Fruit fly (Drosophila melanogaster) whole organism, embryonic: ENCODE results near the gene Ir68b.

Source experiments
- Bteb2 ChIP-seq: fragments of 200-800 bp; sonication (Bioruptor generic); optimal IDR thresholded peaks from 2 replicates; lab custom pipeline; 2016; ENCODE audit warnings: missing biosample characterization, missing genetic modification characterization
- CG1024 ChIP-seq: fragments of 200-800 bp; sonication (Bioruptor generic); IDR thresholded peaks from 2 replicates; pipeline ENCODE4 v1.3.6; 2022; ENCODE audit warnings: missing biosample characterization, missing genetic modification characterization
- CG10431 ChIP-seq: fragments of 200-800 bp; sonication (Bioruptor generic); optimal IDR thresholded peaks from 3 replicates; lab custom pipeline; 2018; ENCODE audit warnings: missing biosample characterization, mild to moderate bottlenecking, missing genetic modification characterization
- CG12219 ChIP-seq: fragments of 200-800 bp; sonication (Bioruptor generic); optimal IDR thresholded peaks from 3 replicates; lab custom pipeline; 2018; ENCODE audit warnings: missing biosample characterization, mild to moderate bottlenecking, missing genetic modification characterization
- CG13424 ChIP-seq: fragments of 200-800 bp; sonication (Bioruptor generic); optimal IDR thresholded peaks from 2 replicates; lab custom pipeline; 2019; ENCODE audit warnings: missing biosample characterization, mild to moderate bottlenecking, missing genetic modification characterization, moderate library complexity
- CG17328 ChIP-seq: fragments of 200-800 bp; sonication (Bioruptor generic); IDR thresholded peaks from 2 replicates; pipeline ENCODE4 v1.3.6; 2022; ENCODE audit warnings: missing biosample characterization, missing genetic modification characterization
- CG17361 ChIP-seq: fragments of 200-800 bp; sonication (Bioruptor generic); IDR thresholded peaks from 3 replicates; pipeline ENCODE4 v1.3.6; 2022; ENCODE audit warnings: missing biosample characterization, missing genetic modification characterization
- CG31441 ChIP-seq: fragments of 200-800 bp; sonication (Bioruptor generic); IDR thresholded peaks from 2 replicates; pipeline ENCODE4 v1.3.6; 2022; ENCODE audit warnings: missing biosample characterization, missing genetic modification characterization
- CG34376 ChIP-seq: fragments of 200-800 bp; sonication (Bioruptor generic); optimal IDR thresholded peaks from 2 replicates; lab custom pipeline; 2018; ENCODE audit warnings: missing biosample characterization, mild to moderate bottlenecking, missing genetic modification characterization
- CG3847 ChIP-seq: fragments of 200-800 bp; sonication (Bioruptor generic); IDR thresholded peaks from 2 replicates; pipeline ENCODE4 v1.3.6; 2022; ENCODE audit warnings: missing biosample characterization, missing genetic modification characterization
- CG4730 ChIP-seq: fragments of 200-800 bp; sonication (Bioruptor generic); IDR thresholded peaks from 2 replicates; pipeline ENCODE4 v1.3.6; 2022; ENCODE audit warnings: missing biosample characterization, missing genetic modification characterization
- CG5245 ChIP-seq: fragments of 200-800 bp; sonication (Bioruptor generic); optimal IDR thresholded peaks from 3 replicates; lab custom pipeline; 2016; ENCODE audit warnings: missing biosample characterization, missing genetic modification characterization
- CG8924 ChIP-seq: fragments of 200-800 bp; optimal IDR thresholded peaks from 3 replicates; lab custom pipeline; 2019; ENCODE audit warnings: missing biosample characterization, mild to moderate bottlenecking, missing genetic modification characterization, moderate library complexity
- Chrac-16 ChIP-seq: fragments of 200-800 bp; sonication (Bioruptor generic); optimal IDR thresholded peaks from 3 replicates; lab custom pipeline; 2016; ENCODE audit warnings: missing biosample characterization, missing genetic modification characterization
- D ChIP-seq, 2 experiments: fragments of 200-800 bp in 1 of 2; fragments of >200 bp in 1 of 2; sonication (Bioruptor generic) in 1 of 2; optimal IDR thresholded peaks; 2 replicates in 1 of 2; 3 replicates in 1 of 2; lab custom pipeline; 2017; ENCODE audit warnings: mild to moderate bottlenecking in 1 of 2, missing biosample characterization in 1 of 2, missing genetic modification characterization in 1 of 2, missing genetic modification reagents in 1 of 2
- Ptx1 ChIP-seq: fragments of 200-800 bp; sonication (Bioruptor generic); IDR thresholded peaks from 2 replicates; pipeline ENCODE4 v1.3.6; 2022; ENCODE audit warnings: missing biosample characterization, missing genetic modification characterization
- Sox102F ChIP-seq: fragments of 200-800 bp; sonication (Bioruptor generic); optimal IDR thresholded peaks from 2 replicates; lab custom pipeline; 2018; ENCODE audit warnings: missing biosample characterization, mild to moderate bottlenecking, missing genetic modification characterization, moderate library complexity
- Stat92E ChIP-seq, 3 experiments: fragments of >200 bp in 2 of 3; fragments of 200-800 bp in 1 of 3; sonication (Bioruptor generic) in 1 of 3; optimal IDR thresholded peaks; 2 replicates each; lab custom pipeline; 2017 to 2019; ENCODE audit warnings: missing biosample characterization in 3 of 3, missing genetic modification characterization in 3 of 3, mild to moderate bottlenecking in 1 of 3, moderate library complexity in 1 of 3
- Taf1 ChIP-seq: fragments of 200-800 bp; sonication (Bioruptor generic); IDR thresholded peaks from 2 replicates; pipeline ENCODE4 v1.3.6; 2022; ENCODE audit warnings: missing biosample characterization, missing genetic modification characterization
- Trl ChIP-seq, 3 experiments: fragments of >200 bp in 2 of 3; fragments of 200-800 bp in 1 of 3; sonication (Bioruptor generic) in 1 of 3; optimal IDR thresholded peaks; 2 replicates in 1 of 3; 3 replicates in 2 of 3; lab custom pipeline; 2016 to 2017; ENCODE audit warnings: missing biosample characterization in 1 of 3, missing genetic modification characterization in 1 of 3
- ac ChIP-seq: fragments of 200-800 bp; sonication (Bioruptor generic); optimal IDR thresholded peaks from 3 replicates; lab custom pipeline; 2017; ENCODE audit warnings: missing biosample characterization, mild to moderate bottlenecking, missing genetic modification characterization
- bowl ChIP-seq: fragments of 200-800 bp; sonication (Bioruptor generic); IDR thresholded peaks from 2 replicates; pipeline ENCODE4 v1.3.6; 2022; ENCODE audit warnings: missing biosample characterization, missing genetic modification characterization
- btn ChIP-seq: fragments of 200-800 bp; sonication (Bioruptor generic); optimal IDR thresholded peaks from 2 replicates; lab custom pipeline; 2016; ENCODE audit warnings: missing biosample characterization, missing genetic modification characterization
- dimm ChIP-seq: fragments of 200-800 bp; sonication (Bioruptor generic); IDR thresholded peaks from 2 replicates; pipeline ENCODE4 v1.3.6; 2022; ENCODE audit warnings: missing biosample characterization, missing genetic modification characterization
- dysf ChIP-seq: fragments of 200-800 bp; sonication (Bioruptor generic); IDR thresholded peaks from 3 replicates; pipeline ENCODE4 v1.3.6; 2022; ENCODE audit warnings: missing biosample characterization, missing genetic modification characterization
- eve ChIP-seq, 2 experiments: fragments of >200 bp; optimal IDR thresholded peaks; 2 replicates each; lab custom pipeline; 2017; ENCODE audit warnings: missing biosample characterization in 2 of 2, missing genetic modification characterization in 2 of 2
- exex ChIP-seq: fragments of 200-800 bp; sonication (Bioruptor generic); optimal IDR thresholded peaks from 4 replicates; lab custom pipeline; 2018; ENCODE audit warnings: missing biosample characterization, mild to moderate bottlenecking, missing genetic modification characterization, moderate library complexity
- gce ChIP-seq: fragments of 200-800 bp; sonication (Bioruptor generic); IDR thresholded peaks from 3 replicates; pipeline ENCODE4 v1.3.6; 2022; ENCODE audit warnings: missing biosample characterization, missing genetic modification characterization
- gcm2 ChIP-seq: fragments of 200-800 bp; sonication (Bioruptor generic); optimal IDR thresholded peaks from 2 replicates; lab custom pipeline; 2016; ENCODE audit warnings: missing biosample characterization, missing genetic modification characterization
- her ChIP-seq: fragments of 200-800 bp; sonication (Bioruptor generic); optimal IDR thresholded peaks from 2 replicates; lab custom pipeline; 2016; ENCODE audit warnings: missing biosample characterization, missing genetic modification characterization
- insv ChIP-seq, 2 experiments: fragments of 200-800 bp; sonication (Bioruptor generic); optimal IDR thresholded peaks; 3 replicates each; lab custom pipeline; 2016 to 2018; ENCODE audit warnings: missing biosample characterization in 2 of 2, missing genetic modification characterization in 2 of 2
- inv ChIP-seq: fragments of 200-800 bp; sonication (Bioruptor generic); IDR thresholded peaks from 2 replicates; pipeline ENCODE4 v1.3.6; 2022; ENCODE audit warnings: missing biosample characterization, missing genetic modification characterization; ENCODE audit not compliant: partially characterized antibody
- lab ChIP-seq: fragments of 200-800 bp; sonication (Bioruptor generic); optimal IDR thresholded peaks from 3 replicates; lab custom pipeline; 2017; ENCODE audit warnings: missing biosample characterization, missing genetic modification characterization, mild to moderate bottlenecking, moderate library complexity, missing genetic modification reagents
- nerfin-2 ChIP-seq: fragments of 200-800 bp; sonication (Bioruptor generic); IDR thresholded peaks from 2 replicates; pipeline ENCODE4 v1.3.6; 2022; ENCODE audit warnings: missing biosample characterization, missing genetic modification characterization; ENCODE audit not compliant: partially characterized antibody
- pan ChIP-seq, 4 experiments: fragments of >200 bp in 3 of 4; fragments of 200-800 bp in 1 of 4; sonication (Bioruptor generic) in 1 of 4; optimal IDR thresholded peaks in 3 of 4; IDR thresholded peaks in 1 of 4; 2 replicates each; pipeline versions ENCODE4 v1.3.6 to Lab custom; 2017 to 2022; ENCODE audit warnings: missing biosample characterization in 2 of 4, missing genetic modification characterization in 2 of 4, mixed read lengths in 1 of 4
- pb ChIP-seq: fragments of 200-800 bp; sonication (Bioruptor generic); optimal IDR thresholded peaks from 3 replicates; lab custom pipeline; 2016; ENCODE audit warnings: missing biosample characterization, missing genetic modification characterization
- phol ChIP-seq: fragments of 200-800 bp; sonication (Bioruptor generic); optimal IDR thresholded peaks from 3 replicates; lab custom pipeline; 2018; ENCODE audit warnings: missing biosample characterization, mild to moderate bottlenecking, missing genetic modification characterization, moderate library complexity
- rib ChIP-seq: fragments of 200-800 bp; sonication (Bioruptor generic); IDR thresholded peaks from 2 replicates; pipeline ENCODE4 v1.3.6; 2022; ENCODE audit warnings: missing biosample characterization, missing genetic modification characterization
- ro ChIP-seq: fragments of 200-800 bp; sonication (Bioruptor generic); IDR thresholded peaks from 2 replicates; pipeline ENCODE4 v1.3.6; 2022; ENCODE audit warnings: missing biosample characterization, missing genetic modification characterization
- sens-2 ChIP-seq: fragments of 200-800 bp; sonication (Bioruptor generic); IDR thresholded peaks from 2 replicates; pipeline ENCODE4 v1.3.6; 2022; ENCODE audit warnings: missing biosample characterization, missing genetic modification characterization
- slbo ChIP-seq: fragments of 200-800 bp; sonication (Bioruptor generic); IDR thresholded peaks from 2 replicates; pipeline ENCODE4 v1.3.6; 2022; ENCODE audit warnings: missing biosample characterization, missing genetic modification characterization
- so ChIP-seq: fragments of 200-800 bp; sonication (Bioruptor generic); IDR thresholded peaks from 3 replicates; pipeline ENCODE4 v1.3.6; 2022; ENCODE audit warnings: missing biosample characterization, missing genetic modification characterization
- stc ChIP-seq: fragments of 200-800 bp; sonication (Bioruptor generic); IDR thresholded peaks from 2 replicates; pipeline ENCODE4 v1.3.6; 2022; ENCODE audit warnings: missing biosample characterization, missing genetic modification characterization
- stwl ChIP-seq: fragments of 200-800 bp; sonication (Bioruptor generic); optimal IDR thresholded peaks from 3 replicates; lab custom pipeline; 2018; ENCODE audit warnings: missing biosample characterization, mild to moderate bottlenecking, missing genetic modification characterization, moderate library complexity
- tna ChIP-seq: fragments of 200-800 bp; sonication (Bioruptor generic); IDR thresholded peaks from 2 replicates; pipeline ENCODE4 v1.3.6; 2022; ENCODE audit warnings: missing biosample characterization, missing genetic modification characterization; ENCODE audit not compliant: partially characterized antibody
- unpg ChIP-seq: fragments of 200-800 bp; sonication (Bioruptor generic); optimal IDR thresholded peaks from 3 replicates; lab custom pipeline; 2018; ENCODE audit warnings: missing biosample characterization, mild to moderate bottlenecking, missing genetic modification characterization, moderate library complexity
- usp ChIP-seq: fragments of >200 bp; optimal IDR thresholded peaks from 2 replicates; lab custom pipeline; 2017; ENCODE audit warnings: missing biosample characterization, missing genetic modification characterization
- vvl ChIP-seq: fragments of 200-800 bp; sonication (Bioruptor generic); IDR thresholded peaks from 2 replicates; pipeline ENCODE4 v1.3.6; 2022; ENCODE audit warnings: missing biosample characterization, missing genetic modification characterization
- wek ChIP-seq: fragments of 200-800 bp; sonication (Bioruptor generic); optimal IDR thresholded peaks from 3 replicates; lab custom pipeline; 2018; ENCODE audit warnings: missing biosample characterization, mild to moderate bottlenecking, missing genetic modification characterization, moderate library complexity

Ir68b gene

dm6 chr3L:12131918-12132317 is 4.7 kb upstream of the Ir68b start, which contains the start of gene DEF8 (continued):
- TF ChIP-seq wek (GFP tag; lab: Kevin White, UChicago) = no peak
- no peak for TF ChIP-seq Stat92E (GFP tag; optimal IDR thresholded peaks at IDR 0.05; lab: Kevin White, UChicago)
- TF ChIP-seq stwl (tag; lab: Kevin White, UChicago) = peak; percentile 56
- no peak for TF ChIP-seq gcm2 (GFP tag; lab: Kevin White, UChicago)
- TF ChIP-seq rib (GFP tag; lab: Robert Waterston, UW) = peak; percentile 41; the same call in 1 of the 2 replicates
- no peak for TF ChIP-seq pan (optimal IDR thresholded peaks at IDR 0.05; lab: Kevin White, UChicago)
- peak in 1 of 2 experiments; percentile 91 for TF ChIP-seq pan (GFP tag; optimal IDR thresholded peaks at IDR 0.05 in 1 of 2, IDR thresholded peaks at IDR 0.05 in 1 of 2)
- peak; percentile 49 for TF ChIP-seq CG12219
- TF ChIP-seq so = peak; percentile 75; the same call in 2 of the 3 replicates
- TF ChIP-seq insv (GFP tag; optimal IDR thresholded peaks at IDR 0.05; lab: Kevin White, UChicago) = peak in 1 of 2 experiments; percentile 54
- TF ChIP-seq CG13424 (tag; lab: Kevin White, UChicago) = peak; percentile 87
- peak; percentile 93 for TF ChIP-seq CG17328 (GFP tag; lab: Robert Waterston, UW)
- peak; percentile 42 for TF ChIP-seq CG10431 (GFP tag; lab: Kevin White, UChicago)
- TF ChIP-seq nerfin-2 (GFP tag; lab: Robert Waterston, UW) = no peak
- TF ChIP-seq CG17361 (GFP tag; lab: Robert Waterston, UW) = peak; percentile 96
- no peak for TF ChIP-seq usp (GFP tag; lab: Kevin White, UChicago)
- TF ChIP-seq slbo (GFP tag; lab: Robert Waterston, UW) = peak; percentile 88
- TF ChIP-seq her = peak; percentile 29
- TF ChIP-seq phol = peak; percentile 91
- no peak for TF ChIP-seq D (optimal IDR thresholded peaks at IDR 0.05; lab: Kevin White, UChicago)
- peak; percentile 75 for TF ChIP-seq D (GFP tag; optimal IDR thresholded peaks at IDR 0.05; lab: Kevin White, UChicago)
- TF ChIP-seq CG31441 (GFP tag; lab: Robert Waterston, UW) = peak; percentile 90
- TF ChIP-seq Trl (optimal IDR thresholded peaks at IDR 0.05; lab: Kevin White, UChicago) = no peak
- TF ChIP-seq Trl (GFP tag; optimal IDR thresholded peaks at IDR 0.05; lab: Kevin White, UChicago) = no peak
- peak; percentile 92 for TF ChIP-seq CG8924 (tag; lab: Kevin White, UChicago)
- TF ChIP-seq ac (GFP tag; lab: Kevin White, UChicago) = peak; percentile 25
- TF ChIP-seq vvl (GFP tag; lab: Robert Waterston, UW) = peak; percentile 95
- TF ChIP-seq Sox102F (GFP tag; lab: Kevin White, UChicago) = peak; percentile 93
- peak; percentile 88 for TF ChIP-seq unpg (GFP tag; lab: Kevin White, UChicago)
- peak; percentile 11 for TF ChIP-seq CG34376
- TF ChIP-seq gce (GFP tag; lab: Robert Waterston, UW) = peak; percentile 89
- peak; percentile 88 for TF ChIP-seq Ptx1 (GFP tag; lab: Robert Waterston, UW)
- peak; percentile 19 for TF ChIP-seq Bteb2 (GFP tag; lab: Kevin White, UChicago)
- no peak for TF ChIP-seq exex (tag; lab: Kevin White, UChicago)
- TF ChIP-seq lab (GFP tag; lab: Kevin White, UChicago) = peak; percentile 90
- peak; percentile 73 for TF ChIP-seq CG5245 (GFP tag; lab: Kevin White, UChicago)
- TF ChIP-seq CG4730 (GFP tag; lab: Robert Waterston, UW) = peak; percentile 82
- TF ChIP-seq CG1024 (GFP tag; lab: Robert Waterston, UW) = peak; percentile 74; the same call in 1 of the 2 replicates
- TF ChIP-seq bowl = peak; percentile 59; the same call in 1 of the 2 replicates
- TF ChIP-seq pb (GFP tag; lab: Kevin White, UChicago) = no peak
- peak; percentile 76; the same call in 1 of the 2 replicates for TF ChIP-seq sens-2 (GFP tag; lab: Robert Waterston, UW)
- TF ChIP-seq eve (GFP tag; optimal IDR thresholded peaks at IDR 0.05; lab: Kevin White, UChicago) = no peak
- peak; percentile 91 for TF ChIP-seq stc (GFP tag; lab: Robert Waterston, UW)
- peak; percentile 66; the same call in 1 of the 2 replicates for TF ChIP-seq Taf1 (GFP tag; lab: Robert Waterston, UW)
- peak; percentile 65 for TF ChIP-seq ro (GFP tag; lab: Robert Waterston, UW)
- peak; percentile 84 for TF ChIP-seq dysf (GFP tag; lab: Robert Waterston, UW)
- peak; percentile 49; the same call in 1 of the 2 replicates for TF ChIP-seq dimm (GFP tag; lab: Robert Waterston, UW)
- TF ChIP-seq inv = no peak; the same call in 1 of the 2 replicates
- peak; percentile 71 for TF ChIP-seq CG3847 (GFP tag; lab: Robert Waterston, UW)
- TF ChIP-seq tna (GFP tag; lab: Robert Waterston, UW) = 0 out of 2 replicates have a peak, but pooled peaks have one; percentile 39
- no peak for TF ChIP-seq btn (GFP tag; lab: Kevin White, UChicago)
- TF ChIP-seq Chrac-16 = peak; percentile 79
